Worm (Caenorhabditis elegans) whole organism, late embryonic: ENCODE data around the gene C01B10.3.

Experiments
- F13H6.1 ChIP-seq: sonication (generic microtip); optimal IDR thresholded peaks from 2 replicates; lab custom pipeline; 2016; ENCODE audit warnings: missing genetic modification characterization, missing compliant biosample characterization
- K09A11.1 ChIP-seq: sonication (generic microtip); optimal IDR thresholded peaks from 2 replicates; lab custom pipeline; 2017; ENCODE audit warnings: antibody characterized with exemption, mild to moderate bottlenecking, missing genetic modification characterization, missing compliant biosample characterization; ENCODE audit not compliant: insufficient read depth
- ama-1 ChIP-seq: fragments of 150-350 bp; optimal IDR thresholded peaks from 2 replicates; lab custom pipeline; 2014
- ceh-2 ChIP-seq: sonication (generic microtip); optimal IDR thresholded peaks from 2 replicates; lab custom pipeline; 2016; ENCODE audit warnings: missing genotype, missing genetic modification characterization, missing compliant biosample characterization
- fkh-10 ChIP-seq: fragments of 150-350 bp; optimal IDR thresholded peaks from 2 replicates; lab custom pipeline; 2014; ENCODE audit warnings: missing biosample characterization, missing genetic modification reagents, missing genetic modification characterization
- nhr-11 ChIP-seq: fragments of 150-350 bp; optimal IDR thresholded peaks from 2 replicates; lab custom pipeline; 2014; ENCODE audit warnings: missing biosample characterization, missing genetic modification characterization
- pha-4 ChIP-seq: fragments of 150-350 bp; optimal IDR thresholded peaks from 2 replicates; lab custom pipeline; 2018; ENCODE audit warnings: missing biosample characterization, missing genetic modification reagents, missing genetic modification characterization
- sox-4 ChIP-seq: sonication (generic microtip); optimal IDR thresholded peaks from 2 replicates; lab custom pipeline; 2017; ENCODE audit warnings: mild to moderate bottlenecking, missing genetic modification characterization, inconsistent platforms, missing compliant biosample characterization

ce11 chrIV:6621252-6621651, at the start of gene C01B10.3:
- TF ChIP-seq ceh-2 (tag; lab: Kevin White, UChicago): no peak
- TF ChIP-seq K09A11.1: no peak
- no peak for TF ChIP-seq sox-4 (tag; lab: Kevin White, UChicago)
- TF ChIP-seq fkh-10 (GFP tag; lab: Kevin White, UChicago): no peak
- TF ChIP-seq ama-1 (lab: Kevin White, UChicago): no peak
- no peak for TF ChIP-seq F13H6.1
- TF ChIP-seq pha-4 (tag; lab: Kevin White, UChicago): no peak
- TF ChIP-seq nhr-11 (tag; lab: Kevin White, UChicago): no peak
